Fruit fly (Drosophila melanogaster) whole organism, embryonic: ENCODE measurements around the gene CG5781.
A peak's percentile ranks its signal among the peaks of the same experiment; 100 is the strongest.

Experiments
- Blimp-1 ChIP-seq: fragments of 200-800 bp; sonication (Bioruptor generic); optimal IDR thresholded peaks from 3 replicates; lab custom pipeline; 2018; ENCODE audit warnings: missing biosample characterization, missing genetic modification characterization, mild to moderate bottlenecking, moderate library complexity, missing genetic modification reagents
- CG10209 ChIP-seq: fragments of 200-800 bp; sonication (Bioruptor generic); optimal IDR thresholded peaks from 3 replicates; lab custom pipeline; 2017; ENCODE audit warnings: missing biosample characterization, mild to moderate bottlenecking, missing genetic modification characterization, missing genetic modification reagents
- CG10274 ChIP-seq: fragments of 200-800 bp; sonication (Bioruptor generic); optimal IDR thresholded peaks from 3 replicates; lab custom pipeline; 2017; ENCODE audit warnings: missing biosample characterization, mild to moderate bottlenecking, missing genetic modification characterization
- CG10654 ChIP-seq: fragments of 200-800 bp; sonication (Bioruptor generic); optimal IDR thresholded peaks from 2 replicates; lab custom pipeline; 2016; ENCODE audit warnings: missing biosample characterization, missing genetic modification characterization
- CG11398 ChIP-seq: fragments of 200-800 bp; sonication (Bioruptor generic); optimal IDR thresholded peaks from 2 replicates; lab custom pipeline; 2016; ENCODE audit warnings: missing biosample characterization, missing genetic modification characterization
- CG11560 ChIP-seq: fragments of 200-800 bp; sonication (Bioruptor generic); IDR thresholded peaks from 3 replicates; pipeline ENCODE4 v1.3.6; 2022; ENCODE audit warnings: missing biosample characterization, missing genetic modification characterization
- CG12071 ChIP-seq: fragments of 200-800 bp; sonication (Bioruptor generic); optimal IDR thresholded peaks from 3 replicates; lab custom pipeline; 2018; ENCODE audit warnings: missing biosample characterization, mild to moderate bottlenecking, missing genetic modification characterization
- CG12155 ChIP-seq: fragments of 200-800 bp; sonication (Bioruptor generic); optimal IDR thresholded peaks from 3 replicates; lab custom pipeline; 2016; ENCODE audit warnings: missing biosample characterization, missing genetic modification characterization
- CG1233 ChIP-seq: fragments of 200-800 bp; sonication (Bioruptor generic); optimal IDR thresholded peaks from 4 replicates; lab custom pipeline; 2018; ENCODE audit warnings: missing biosample characterization, mild to moderate bottlenecking, missing genetic modification characterization
- CG12659 ChIP-seq: fragments of 200-800 bp; sonication (Bioruptor generic); optimal IDR thresholded peaks from 3 replicates; lab custom pipeline; 2017; ENCODE audit warnings: mild to moderate bottlenecking, missing biosample characterization, missing genetic modification reagents, missing genetic modification characterization
- CG14965 ChIP-seq: fragments of 200-800 bp; sonication (Bioruptor generic); optimal IDR thresholded peaks from 2 replicates; lab custom pipeline; 2016; ENCODE audit warnings: missing biosample characterization, missing genetic modification characterization, borderline replicate concordance
- CG17186 ChIP-seq: fragments of 200-800 bp; sonication (Bioruptor generic); optimal IDR thresholded peaks from 3 replicates; lab custom pipeline; 2017; ENCODE audit warnings: missing biosample characterization, missing genetic modification reagents, missing genetic modification characterization
- CG31365 ChIP-seq: fragments of 200-800 bp; sonication (Bioruptor generic); optimal IDR thresholded peaks from 2 replicates; lab custom pipeline; 2018; ENCODE audit warnings: missing biosample characterization, mild to moderate bottlenecking, missing genetic modification characterization
- CG33557 ChIP-seq: fragments of 200-800 bp; sonication (Bioruptor generic); optimal IDR thresholded peaks from 2 replicates; lab custom pipeline; 2019; ENCODE audit warnings: missing biosample characterization, mild to moderate bottlenecking, missing genetic modification characterization, moderate library complexity
- CG4424 ChIP-seq: fragments of 200-800 bp; sonication (Bioruptor generic); optimal IDR thresholded peaks from 3 replicates; lab custom pipeline; 2016; ENCODE audit warnings: missing biosample characterization, missing genetic modification characterization
- CG7271 ChIP-seq: fragments of 200-800 bp; sonication (Bioruptor generic); optimal IDR thresholded peaks from 2 replicates; lab custom pipeline; 2018; ENCODE audit warnings: missing biosample characterization, mild to moderate bottlenecking, missing genetic modification characterization, moderate library complexity
- D ChIP-seq, 2 experiments: fragments of 200-800 bp in 1 of 2; fragments of >200 bp in 1 of 2; sonication (Bioruptor generic) in 1 of 2; optimal IDR thresholded peaks; 2 replicates in 1 of 2; 3 replicates in 1 of 2; lab custom pipeline; 2017; ENCODE audit warnings: mild to moderate bottlenecking in 1 of 2, missing biosample characterization in 1 of 2, missing genetic modification characterization in 1 of 2, missing genetic modification reagents in 1 of 2
- D19A ChIP-seq: fragments of 200-800 bp; optimal IDR thresholded peaks from 3 replicates; lab custom pipeline; 2019; ENCODE audit warnings: missing biosample characterization, mild to moderate bottlenecking, missing genetic modification characterization, moderate library complexity
- Dll ChIP-seq: fragments of 200-800 bp; sonication (Bioruptor generic); IDR thresholded peaks from 4 replicates; pipeline ENCODE4 v1.3.6; 2022; ENCODE audit warnings: missing biosample characterization, missing genetic modification characterization; ENCODE audit not compliant: partially characterized antibody
- E2f1 ChIP-seq: fragments of 200-800 bp; sonication (Bioruptor generic); IDR thresholded peaks from 2 replicates; pipeline ENCODE4 v1.3.6; 2022; ENCODE audit warnings: missing biosample characterization, missing genetic modification characterization
- Fer1 ChIP-seq: fragments of 200-800 bp; sonication (Bioruptor generic); optimal IDR thresholded peaks from 2 replicates; lab custom pipeline; 2017; ENCODE audit warnings: missing biosample characterization, mild to moderate bottlenecking, missing genetic modification characterization
- Hr3 ChIP-seq: fragments of 200-800 bp; sonication (Bioruptor generic); optimal IDR thresholded peaks from 3 replicates; lab custom pipeline; 2016; ENCODE audit warnings: missing biosample characterization, missing genetic modification characterization
- Oaz ChIP-seq: fragments of 200-800 bp; sonication (Bioruptor generic); IDR thresholded peaks from 2 replicates; pipeline ENCODE4 v1.3.6; 2022; ENCODE audit warnings: missing biosample characterization, missing genetic modification characterization
- Oli ChIP-seq: fragments of 200-800 bp; sonication (Bioruptor generic); optimal IDR thresholded peaks from 2 replicates; lab custom pipeline; 2018; ENCODE audit warnings: missing biosample characterization, mild to moderate bottlenecking, missing genetic modification characterization, moderate library complexity
- Six4 ChIP-seq: fragments of 200-800 bp; sonication (Bioruptor generic); optimal IDR thresholded peaks from 2 replicates; lab custom pipeline; 2016; ENCODE audit warnings: missing biosample characterization, missing genetic modification characterization
- Tbp ChIP-seq: fragments of >200 bp; optimal IDR thresholded peaks from 2 replicates; lab custom pipeline; 2018; ENCODE audit warnings: missing biosample characterization, missing genetic modification characterization
- ase ChIP-seq: fragments of 200-800 bp; sonication (Bioruptor generic); IDR thresholded peaks from 3 replicates; pipeline ENCODE4 v1.3.6; 2022; ENCODE audit warnings: missing biosample characterization, missing genetic modification characterization
- ash1 ChIP-seq: fragments of 200-800 bp; sonication (Bioruptor generic); optimal IDR thresholded peaks from 2 replicates; lab custom pipeline; 2018; ENCODE audit warnings: missing biosample characterization, mild to moderate bottlenecking, missing genetic modification characterization
- az2 ChIP-seq: fragments of 200-800 bp; sonication (Bioruptor generic); optimal IDR thresholded peaks from 3 replicates; lab custom pipeline; 2016; ENCODE audit warnings: missing biosample characterization, missing genetic modification characterization
- bsh ChIP-seq, 2 experiments: fragments of 200-800 bp; sonication (Bioruptor generic); optimal IDR thresholded peaks; 2 replicates each; lab custom pipeline; 2017 to 2018; ENCODE audit warnings: mild to moderate bottlenecking in 2 of 2, missing biosample characterization in 2 of 2, missing genetic modification characterization in 2 of 2, moderate library complexity in 1 of 2
- crc ChIP-seq: fragments of 200-800 bp; sonication (Bioruptor generic); optimal IDR thresholded peaks from 2 replicates; lab custom pipeline; 2016; ENCODE audit warnings: missing biosample characterization, missing genetic modification characterization
- emc ChIP-seq: fragments of 200-800 bp; sonication (Bioruptor generic); optimal IDR thresholded peaks from 2 replicates; lab custom pipeline; 2016; ENCODE audit warnings: missing biosample characterization, missing genetic modification characterization
- fu2 ChIP-seq: fragments of 200-800 bp; sonication (Bioruptor generic); optimal IDR thresholded peaks from 2 replicates; lab custom pipeline; 2016; ENCODE audit warnings: missing biosample characterization, missing genetic modification characterization
- gcm2 ChIP-seq: fragments of 200-800 bp; sonication (Bioruptor generic); optimal IDR thresholded peaks from 2 replicates; lab custom pipeline; 2016; ENCODE audit warnings: missing biosample characterization, missing genetic modification characterization
- jigr1 ChIP-seq: fragments of 200-800 bp; sonication (Bioruptor generic); IDR thresholded peaks from 3 replicates; pipeline ENCODE4 v1.3.6; 2022; ENCODE audit warnings: missing biosample characterization, missing genetic modification characterization
- mld ChIP-seq: fragments of 200-800 bp; sonication (Bioruptor generic); IDR thresholded peaks from 3 replicates; pipeline ENCODE4 v1.3.6; 2022; ENCODE audit warnings: missing biosample characterization, missing genetic modification characterization; ENCODE audit not compliant: partially characterized antibody
- nmo ChIP-seq: fragments of 200-800 bp; sonication (Bioruptor generic); optimal IDR thresholded peaks from 2 replicates; lab custom pipeline; 2018; ENCODE audit warnings: missing biosample characterization, mild to moderate bottlenecking, missing genetic modification characterization, moderate library complexity
- pb ChIP-seq: fragments of 200-800 bp; sonication (Bioruptor generic); optimal IDR thresholded peaks from 3 replicates; lab custom pipeline; 2016; ENCODE audit warnings: missing biosample characterization, missing genetic modification characterization
- phol ChIP-seq: fragments of 200-800 bp; sonication (Bioruptor generic); optimal IDR thresholded peaks from 3 replicates; lab custom pipeline; 2018; ENCODE audit warnings: missing biosample characterization, mild to moderate bottlenecking, missing genetic modification characterization, moderate library complexity
- shn ChIP-seq: fragments of 200-800 bp; sonication (Bioruptor generic); optimal IDR thresholded peaks from 3 replicates; lab custom pipeline; 2016; ENCODE audit warnings: missing biosample characterization, missing genetic modification characterization
- sima ChIP-seq: fragments of 200-800 bp; sonication (Bioruptor generic); optimal IDR thresholded peaks from 2 replicates; lab custom pipeline; 2016; ENCODE audit warnings: missing biosample characterization, missing genetic modification characterization
- tin ChIP-seq: fragments of 200-800 bp; sonication (Bioruptor generic); optimal IDR thresholded peaks from 3 replicates; lab custom pipeline; 2016; ENCODE audit warnings: missing biosample characterization, missing genetic modification characterization
- tll ChIP-seq, 2 experiments: fragments of 200-800 bp in 1 of 2; fragments of >200 bp in 1 of 2; sonication (Bioruptor generic) in 1 of 2; optimal IDR thresholded peaks; 2 replicates each; lab custom pipeline; 2017 to 2019; ENCODE audit warnings: missing biosample characterization in 2 of 2, missing genetic modification characterization in 2 of 2, mild to moderate bottlenecking in 1 of 2, moderate library complexity in 1 of 2
- toy ChIP-seq: fragments of 200-800 bp; sonication (Bioruptor generic); IDR thresholded peaks from 2 replicates; pipeline ENCODE4 v1.3.6; 2022; ENCODE audit warnings: missing biosample characterization, missing genetic modification characterization
- vfl ChIP-seq: fragments of 200-800 bp; sonication (Bioruptor generic); optimal IDR thresholded peaks from 2 replicates; lab custom pipeline; 2016; ENCODE audit warnings: missing biosample characterization, missing genetic modification characterization
- vnd ChIP-seq: fragments of 200-800 bp; sonication (Bioruptor generic); IDR thresholded peaks from 3 replicates; pipeline ENCODE4 v1.3.6; 2022; ENCODE audit warnings: missing biosample characterization, missing genetic modification characterization; ENCODE audit not compliant: partially characterized antibody
- wek ChIP-seq: fragments of 200-800 bp; sonication (Bioruptor generic); optimal IDR thresholded peaks from 3 replicates; lab custom pipeline; 2018; ENCODE audit warnings: missing biosample characterization, mild to moderate bottlenecking, missing genetic modification characterization, moderate library complexity

The CG5781 gene

DNA sequence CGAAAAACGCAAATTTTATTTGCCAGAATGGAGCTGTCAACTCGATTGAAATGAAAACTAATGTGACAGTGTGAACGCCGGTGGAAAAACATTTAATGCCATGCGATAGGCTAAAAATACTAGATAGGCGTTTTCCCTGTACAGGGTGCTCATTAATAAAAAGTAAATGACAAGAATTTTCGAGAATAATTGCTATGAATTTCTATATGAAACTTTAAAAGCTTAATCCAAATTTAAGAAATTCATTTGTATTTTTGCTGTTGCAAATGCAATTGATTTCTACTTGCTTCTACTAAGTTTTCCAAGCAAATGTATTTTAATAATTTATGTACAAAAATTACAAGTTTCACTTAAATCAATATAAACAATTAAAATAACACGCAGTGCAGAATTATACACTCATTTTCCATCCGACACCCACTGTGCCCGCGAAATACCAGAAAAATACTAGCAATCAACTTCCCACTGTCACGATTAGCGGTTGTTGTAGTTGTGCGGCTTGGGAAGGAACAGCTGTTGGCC is 24.7 kb upstream of the CG5781 start, which contains the start of gene Pih1D1 (continued):
- TF ChIP-seq tin (GFP tag; lab: Kevin White, UChicago) (peak; percentile 95), CG12071 (GFP tag; lab: Kevin White, UChicago) (peak; percentile 83), D (optimal IDR thresholded peaks at IDR 0.05; lab: Kevin White, UChicago) (no peak), D (GFP tag; optimal IDR thresholded peaks at IDR 0.05; lab: Kevin White, UChicago) (peak; percentile 92), CG12155 (peak; percentile 93), Tbp (GFP tag; lab: Kevin White, UChicago) (no peak), fu2 (GFP tag; lab: Kevin White, UChicago) (peak; percentile 94), tll (GFP tag; optimal IDR thresholded peaks at IDR 0.05; lab: Kevin White, UChicago) (peak; percentile 34 to 36), jigr1 (GFP tag; lab: Robert Waterston, UW) (peak; percentile 90), CG31365 (peak; percentile 52), Oli (peak; percentile 94), nmo (GFP tag; lab: Kevin White, UChicago) (peak; percentile 99), Dll (GFP tag; lab: Robert Waterston, UW) (no peak), crc (GFP tag; lab: Kevin White, UChicago) (peak; percentile 82), sima (GFP tag; lab: Kevin White, UChicago) (peak; percentile 48), D19A (tag; lab: Kevin White, UChicago) (peak; percentile 91), CG12659 (GFP tag; lab: Kevin White, UChicago) (peak; percentile 96), CG10654 (GFP tag; lab: Kevin White, UChicago) (peak; percentile 92), CG10209 (GFP tag; lab: Kevin White, UChicago) (peak; percentile 95), shn (peak; percentile 91), CG10274 (GFP tag; lab: Kevin White, UChicago) (peak; percentile 83), az2 (GFP tag; lab: Kevin White, UChicago) (peak; percentile 94), CG17186 (GFP tag; lab: Kevin White, UChicago) (peak; percentile 59), E2f1 (peak; percentile 95), toy (peak; percentile 93), bsh (GFP tag; optimal IDR thresholded peaks at IDR 0.05; lab: Kevin White, UChicago) (peak in 1 of 2 experiments; percentile 91), CG33557 (GFP tag; lab: Kevin White, UChicago) (peak; percentile 91), CG14965 (GFP tag; lab: Kevin White, UChicago) (peak; percentile 18), CG4424 (GFP tag; lab: Kevin White, UChicago) (peak; percentile 97), Fer1 (GFP tag; lab: Kevin White, UChicago) (peak; percentile 92), vnd (GFP tag; lab: Robert Waterston, UW) (no peak), CG11560 (tag; lab: Robert Waterston, UW) (peak; percentile 89), ase (GFP tag; lab: Robert Waterston, UW) (peak; percentile 95), CG11398 (peak; percentile 80), vfl (GFP tag; lab: Kevin White, UChicago) (peak; percentile 89), mld (GFP tag; lab: Robert Waterston, UW) (no peak), phol (peak; percentile 98), ash1 (GFP tag; lab: Kevin White, UChicago) (peak; percentile 39), wek (GFP tag; lab: Kevin White, UChicago) (no peak), Hr3 (GFP tag; lab: Kevin White, UChicago) (peak; percentile 97), Oaz (GFP tag; lab: Robert Waterston, UW) (peak; percentile 95), Six4 (GFP tag; lab: Kevin White, UChicago) (peak; percentile 93), CG7271 (tag; lab: Kevin White, UChicago) (peak; percentile 72), emc (GFP tag; lab: Kevin White, UChicago) (peak; percentile 82), CG1233 (GFP tag; lab: Kevin White, UChicago) (peak; percentile 96), gcm2 (GFP tag; lab: Kevin White, UChicago) (peak; percentile 75), Blimp-1 (GFP tag; lab: Kevin White, UChicago) (peak; percentile 92), pb (GFP tag; lab: Kevin White, UChicago) (peak; percentile 77)
